Fruit fly (Drosophila melanogaster): ENCODE measurements around the gene qm.

dm6 chr3L:7364717-7365278 lies 16.7 kb downstream of the qm start:
- TF ChIP-seq CTCF (optimal IDR thresholded peaks at IDR 0.05), result no peak
- no peak for TF ChIP-seq CG8478 (optimal IDR thresholded peaks at IDR 0.05)

All from S2 (cell line).